Worm (Caenorhabditis elegans): ENCODE data around the gene srd-12.
A peak's percentile ranks its signal among the peaks of the same experiment; 100 is the strongest.

Gene srd-12

ce11 chrIV:5614558-5615026 lies 15.5 kb downstream of the srd-12 start, which contains the start of gene C39H7.4:
C39H7.4 (minus strand) TSS chrIV:5614608.
- TF ChIP-seq syd-9 (tag; optimal IDR thresholded peaks at IDR 0.05) (no peak), rnt-1 (tag; optimal IDR thresholded peaks at IDR 0.05) (no peak), dve-1 (tag; optimal IDR thresholded peaks at IDR 0.05) (no peak), ama-1 (optimal IDR thresholded peaks at IDR 0.05) (no peak)

- TF ChIP-seq hlh-30 (tag; optimal IDR thresholded peaks at IDR 0.05; ENCODE audit: insufficient read depth) (peak; percentile 50), ztf-16 (tag; optimal IDR thresholded peaks at IDR 0.05) (no peak), ceh-31 (tag; optimal IDR thresholded peaks at IDR 0.05) (peak; percentile 14), ceh-24 (tag; optimal IDR thresholded peaks at IDR 0.05) (no peak), ceh-18 (tag; optimal IDR thresholded peaks at IDR 0.05) (peak; percentile 48)
Measured at ce11 chrIV:5607343-5607742, 22.7 kb downstream of the srd-12 start.

- TF ChIP-seq T23F11.4 (GFP tag; optimal IDR thresholded peaks at IDR 0.05) (no peak), ceh-9 (tag; optimal IDR thresholded peaks at IDR 0.05) (no peak), rnt-1 (tag; optimal IDR thresholded peaks at IDR 0.05) (no peak), odd-2 (tag; optimal IDR thresholded peaks at IDR 0.05) (no peak), ceh-19 (GFP tag; optimal IDR thresholded peaks at IDR 0.05) (no peak), sox-2 (GFP tag; IDR thresholded peaks at IDR 0.05) (no peak), ref-2 (tag; optimal IDR thresholded peaks at IDR 0.05) (no peak), F13H6.1 (tag; optimal IDR thresholded peaks at IDR 0.05) (no peak), K09A11.1 (tag; optimal IDR thresholded peaks at IDR 0.05; ENCODE audit: insufficient read depth) (no peak), unc-3 (GFP tag; conservative IDR thresholded peaks at IDR 0.05) (no peak), unc-3 (tag; optimal IDR thresholded peaks at IDR 0.05) (no peak), unc-55 (GFP tag; optimal IDR thresholded peaks at IDR 0.05) (no peak), dmd-4 (tag; optimal IDR thresholded peaks at IDR 0.05; ENCODE audit: borderline replicate concordance) (no peak), lin-11 (tag; optimal IDR thresholded peaks at IDR 0.05) (no peak), C08G9.2 (tag; optimal IDR thresholded peaks at IDR 0.05) (no peak)
Measured at ce11 chrIV:5605225-5605624, 24.8 kb downstream of the srd-12 start.

- peak; percentile 81 for TF ChIP-seq hlh-30 (tag; optimal IDR thresholded peaks at IDR 0.05; ENCODE audit: insufficient read depth)
- TF ChIP-seq madf-2 (tag; optimal IDR thresholded peaks at IDR 0.05): no peak
- TF ChIP-seq rnt-1 (tag; optimal IDR thresholded peaks at IDR 0.05): peak; percentile 10
- TF ChIP-seq ceh-34 (tag; optimal IDR thresholded peaks at IDR 0.05): peak; percentile 55
- no peak for TF ChIP-seq hlh-15 (tag; optimal IDR thresholded peaks at IDR 0.05)
- TF ChIP-seq hlh-8 (tag; optimal IDR thresholded peaks at IDR 0.05): no peak
- TF ChIP-seq ets-4 (tag; optimal IDR thresholded peaks at IDR 0.05): no peak
- TF ChIP-seq ceh-31 (tag; optimal IDR thresholded peaks at IDR 0.05): peak; percentile 8
- TF ChIP-seq fax-1 (tag; optimal IDR thresholded peaks at IDR 0.05): no peak
- TF ChIP-seq ceh-45 (GFP tag; IDR thresholded peaks at IDR 0.05): no peak
- TF ChIP-seq ztf-16 (tag; optimal IDR thresholded peaks at IDR 0.05): no peak
- peak; percentile 75 for TF ChIP-seq F13H6.1 (tag; optimal IDR thresholded peaks at IDR 0.05)
- TF ChIP-seq pqm-1 (tag; optimal IDR thresholded peaks at IDR 0.05): no peak
- no peak for TF ChIP-seq unc-3 (GFP tag; conservative IDR thresholded peaks at IDR 0.05)
- no peak for TF ChIP-seq unc-3 (tag; optimal IDR thresholded peaks at IDR 0.05)
- TF ChIP-seq fkh-10 (GFP tag; optimal IDR thresholded peaks at IDR 0.05): no peak
- peak; percentile 37 for TF ChIP-seq ceh-19 (GFP tag; optimal IDR thresholded peaks at IDR 0.05)
- TF ChIP-seq pha-2 (tag; optimal IDR thresholded peaks at IDR 0.05): no peak
- TF ChIP-seq dve-1 (tag; optimal IDR thresholded peaks at IDR 0.05): peak; percentile 80
- peak; percentile 61 for TF ChIP-seq ceh-14 (tag; optimal IDR thresholded peaks at IDR 0.05)
- no peak for TF ChIP-seq sox-4 (tag; optimal IDR thresholded peaks at IDR 0.05)
- TF ChIP-seq elt-2 (tag; optimal IDR thresholded peaks at IDR 0.05): peak; percentile 40
- peak; percentile 0 for TF ChIP-seq unc-42 (tag; optimal IDR thresholded peaks at IDR 0.05)
- no peak for TF ChIP-seq ceh-22 (tag; optimal IDR thresholded peaks at IDR 0.05)
- TF ChIP-seq gmeb-2 (tag; optimal IDR thresholded peaks at IDR 0.05): no peak
- TF ChIP-seq hlh-13 (GFP tag; optimal IDR thresholded peaks at IDR 0.05): no peak
- no peak for TF ChIP-seq nfya-1 (tag; optimal IDR thresholded peaks at IDR 0.05)
- peak; percentile 89 for TF ChIP-seq ceh-18 (tag; optimal IDR thresholded peaks at IDR 0.05)
- TF ChIP-seq pros-1 (tag; optimal IDR thresholded peaks at IDR 0.05): no peak
- TF ChIP-seq tbx-2 (tag; optimal IDR thresholded peaks at IDR 0.05): no peak
- TF ChIP-seq nhr-11 (tag; optimal IDR thresholded peaks at IDR 0.05): no peak
- TF ChIP-seq unc-55 (GFP tag; optimal IDR thresholded peaks at IDR 0.05): peak; percentile 1
Measured at ce11 chrIV:5604465-5604864, 25.6 kb downstream of the srd-12 start.
